Fruit fly (Drosophila melanogaster) whole organism, embryonic: Measurements from ENCODE around the gene CG16717.
A peak's percentile ranks its signal among the peaks of the same experiment; 100 is the strongest.

Source experiments
- Abd-B ChIP-seq: fragments of 200-800 bp; sonication (Bioruptor generic); optimal IDR thresholded peaks from 2 replicates; lab custom pipeline; 2018; ENCODE audit warnings: missing biosample characterization, mild to moderate bottlenecking, missing genetic modification characterization, moderate library complexity
- Ada2b ChIP-seq: fragments of 200-800 bp; sonication (Bioruptor generic); IDR thresholded peaks from 2 replicates; pipeline ENCODE4 v1.3.6; 2022; ENCODE audit warnings: missing biosample characterization, missing genetic modification characterization
- Antp ChIP-seq: fragments of 200-800 bp; sonication (Bioruptor generic); optimal IDR thresholded peaks from 3 replicates; lab custom pipeline; 2016; ENCODE audit warnings: missing biosample characterization, missing genetic modification characterization
- Asciz ChIP-seq: fragments of 200-800 bp; sonication (Bioruptor generic); optimal IDR thresholded peaks from 2 replicates; lab custom pipeline; 2017; ENCODE audit warnings: missing biosample characterization, mild to moderate bottlenecking, missing genetic modification characterization, missing genetic modification reagents
- Awh ChIP-seq: fragments of 200-800 bp; sonication (Bioruptor generic); IDR thresholded peaks from 2 replicates; pipeline ENCODE4, ENCODE4 v1.3.6; 2022; ENCODE audit warnings: missing biosample characterization, missing genetic modification characterization
- B-H1 ChIP-seq: fragments of 200-800 bp; sonication (Bioruptor generic); IDR thresholded peaks from 3 replicates; pipeline ENCODE4 v1.3.6; 2022; ENCODE audit warnings: missing biosample characterization, missing genetic modification characterization
- CG13296 ChIP-seq: fragments of 200-800 bp; sonication (Bioruptor generic); optimal IDR thresholded peaks from 3 replicates; lab custom pipeline; 2018; ENCODE audit warnings: missing biosample characterization, mild to moderate bottlenecking, missing genetic modification characterization
- CG13775 ChIP-seq: fragments of 200-800 bp; sonication (Bioruptor generic); optimal IDR thresholded peaks from 3 replicates; lab custom pipeline; 2017; ENCODE audit warnings: missing biosample characterization, mild to moderate bottlenecking, missing genetic modification characterization
- CG13894 ChIP-seq: fragments of 200-800 bp; sonication (Bioruptor generic); optimal IDR thresholded peaks from 3 replicates; lab custom pipeline; 2018; ENCODE audit warnings: missing biosample characterization, mild to moderate bottlenecking, missing genetic modification characterization, moderate library complexity
- CG14441 ChIP-seq: fragments of 200-800 bp; sonication (Bioruptor generic); IDR thresholded peaks from 2 replicates; pipeline ENCODE4 v1.3.6; 2022; ENCODE audit warnings: missing biosample characterization, missing genetic modification characterization
- CG15011 ChIP-seq: fragments of 200-800 bp; sonication (Bioruptor generic); optimal IDR thresholded peaks from 3 replicates; lab custom pipeline; 2018; ENCODE audit warnings: missing biosample characterization, mild to moderate bottlenecking, missing genetic modification characterization
- CG1529 ChIP-seq: fragments of 200-800 bp; sonication (Bioruptor generic); optimal IDR thresholded peaks from 3 replicates; lab custom pipeline; 2018; ENCODE audit warnings: missing biosample characterization, missing genetic modification characterization
- CG17912 ChIP-seq: fragments of 200-800 bp; sonication (Bioruptor generic); optimal IDR thresholded peaks from 2 replicates; lab custom pipeline; 2018; ENCODE audit warnings: missing biosample characterization, mild to moderate bottlenecking, missing genetic modification characterization
- CG18764 ChIP-seq: fragments of 200-800 bp; sonication (Bioruptor generic); optimal IDR thresholded peaks from 3 replicates; lab custom pipeline; 2016; ENCODE audit warnings: missing biosample characterization, missing genetic modification characterization
- CG2120 ChIP-seq: fragments of 200-800 bp; sonication (Bioruptor generic); optimal IDR thresholded peaks from 3 replicates; lab custom pipeline; 2016; ENCODE audit warnings: missing biosample characterization, missing genetic modification characterization
- CG3163 ChIP-seq: fragments of 200-800 bp; sonication (Bioruptor generic); optimal IDR thresholded peaks from 3 replicates; lab custom pipeline; 2016; ENCODE audit warnings: missing biosample characterization, missing genetic modification characterization
- CG33557 ChIP-seq: fragments of 200-800 bp; sonication (Bioruptor generic); optimal IDR thresholded peaks from 2 replicates; lab custom pipeline; 2019; ENCODE audit warnings: missing biosample characterization, mild to moderate bottlenecking, missing genetic modification characterization, moderate library complexity
- CG43689 ChIP-seq: fragments of 200-800 bp; sonication (Bioruptor generic); IDR thresholded peaks from 2 replicates; pipeline ENCODE4 v1.3.6; 2022; ENCODE audit warnings: missing biosample characterization, missing genetic modification characterization
- CG5245 ChIP-seq: fragments of 200-800 bp; sonication (Bioruptor generic); optimal IDR thresholded peaks from 3 replicates; lab custom pipeline; 2016; ENCODE audit warnings: missing biosample characterization, missing genetic modification characterization
- CG6254 ChIP-seq: fragments of 200-800 bp; sonication (Bioruptor generic); optimal IDR thresholded peaks from 3 replicates; lab custom pipeline; 2017; ENCODE audit warnings: mild to moderate bottlenecking, missing biosample characterization, missing genetic modification reagents, missing genetic modification characterization
- CG6689 ChIP-seq: fragments of 200-800 bp; sonication (Bioruptor generic); IDR thresholded peaks from 2 replicates; pipeline ENCODE4 v1.3.6; 2022; ENCODE audit warnings: missing biosample characterization, missing genetic modification characterization
- CG7745 ChIP-seq: fragments of 200-800 bp; sonication (Bioruptor generic); optimal IDR thresholded peaks from 2 replicates; lab custom pipeline; 2018; ENCODE audit warnings: missing biosample characterization, mild to moderate bottlenecking, missing genetic modification characterization, moderate library complexity
- CG9609 ChIP-seq: fragments of 200-800 bp; sonication (Bioruptor generic); optimal IDR thresholded peaks from 3 replicates; lab custom pipeline; 2016; ENCODE audit warnings: missing biosample characterization, missing genetic modification characterization
- CTCF ChIP-seq: fragments of 200-800 bp; sonication (Bioruptor generic); optimal IDR thresholded peaks from 2 replicates; lab custom pipeline; 2017; ENCODE audit warnings: missing biosample characterization, mild to moderate bottlenecking, missing genetic modification characterization, moderate library complexity
- H2.0 ChIP-seq: fragments of 200-800 bp; sonication (Bioruptor generic); IDR thresholded peaks from 2 replicates; pipeline ENCODE4 v1.3.6; 2022; ENCODE audit warnings: missing biosample characterization, missing genetic modification characterization
- HLH54F ChIP-seq: fragments of 200-800 bp; sonication (Bioruptor generic); optimal IDR thresholded peaks from 3 replicates; lab custom pipeline; 2016; ENCODE audit warnings: missing biosample characterization, missing genetic modification characterization
- Jarid2 ChIP-seq: fragments of 200-800 bp; sonication (Bioruptor generic); optimal IDR thresholded peaks from 3 replicates; lab custom pipeline; 2017; ENCODE audit warnings: mild to moderate bottlenecking, missing biosample characterization, missing genetic modification reagents, missing genetic modification characterization
- Myb ChIP-seq: fragments of 200-800 bp; sonication (Bioruptor generic); optimal IDR thresholded peaks from 2 replicates; lab custom pipeline; 2016; ENCODE audit warnings: missing biosample characterization, missing genetic modification characterization
- NC2β ChIP-seq: fragments of 200-800 bp; sonication (Bioruptor generic); optimal IDR thresholded peaks from 2 replicates; lab custom pipeline; 2016; ENCODE audit warnings: missing biosample characterization, missing genetic modification characterization
- NFAT ChIP-seq: fragments of 200-800 bp; sonication (Bioruptor generic); IDR thresholded peaks from 2 replicates; pipeline ENCODE4 v1.3.6; 2022; ENCODE audit warnings: missing biosample characterization, missing genetic modification characterization
- Neu2 ChIP-seq: fragments of 200-800 bp; sonication (Bioruptor generic); optimal IDR thresholded peaks from 3 replicates; lab custom pipeline; 2016; ENCODE audit warnings: missing biosample characterization, missing genetic modification characterization, borderline replicate concordance
- Nf-YC ChIP-seq: fragments of 200-800 bp; optimal IDR thresholded peaks from 3 replicates; lab custom pipeline; 2019; ENCODE audit warnings: missing biosample characterization, mild to moderate bottlenecking, missing genetic modification characterization, moderate library complexity
- Oaz ChIP-seq: fragments of 200-800 bp; sonication (Bioruptor generic); IDR thresholded peaks from 2 replicates; pipeline ENCODE4 v1.3.6; 2022; ENCODE audit warnings: missing biosample characterization, missing genetic modification characterization
- Oli ChIP-seq: fragments of 200-800 bp; sonication (Bioruptor generic); optimal IDR thresholded peaks from 2 replicates; lab custom pipeline; 2018; ENCODE audit warnings: missing biosample characterization, mild to moderate bottlenecking, missing genetic modification characterization, moderate library complexity
- Stat92E ChIP-seq, 3 experiments: fragments of >200 bp in 2 of 3; fragments of 200-800 bp in 1 of 3; sonication (Bioruptor generic) in 1 of 3; optimal IDR thresholded peaks; 2 replicates each; lab custom pipeline; 2017 to 2019; ENCODE audit warnings: missing biosample characterization in 3 of 3, missing genetic modification characterization in 3 of 3, mild to moderate bottlenecking in 1 of 3, moderate library complexity in 1 of 3
- Xrp1 ChIP-seq: fragments of 200-800 bp; sonication (Bioruptor generic); IDR thresholded peaks from 2 replicates; pipeline ENCODE4 v1.3.6; 2022; ENCODE audit warnings: missing biosample characterization, missing genetic modification characterization
- cas ChIP-seq: fragments of 200-800 bp; sonication (Bioruptor generic); IDR thresholded peaks from 2 replicates; pipeline ENCODE4 v1.3.6; 2022; ENCODE audit warnings: missing biosample characterization, missing genetic modification characterization
- da ChIP-seq: fragments of 200-800 bp; sonication (Bioruptor generic); optimal IDR thresholded peaks from 2 replicates; lab custom pipeline; 2016; ENCODE audit warnings: missing biosample characterization, missing genetic modification characterization
- dmrt99B ChIP-seq: fragments of 200-800 bp; sonication (Bioruptor generic); optimal IDR thresholded peaks from 2 replicates; lab custom pipeline; 2018; ENCODE audit warnings: missing biosample characterization, mild to moderate bottlenecking, missing genetic modification characterization, moderate library complexity
- gce ChIP-seq: fragments of 200-800 bp; sonication (Bioruptor generic); IDR thresholded peaks from 3 replicates; pipeline ENCODE4 v1.3.6; 2022; ENCODE audit warnings: missing biosample characterization, missing genetic modification characterization
- gsb ChIP-seq: fragments of 200-800 bp; sonication (Bioruptor generic); IDR thresholded peaks from 2 replicates; pipeline ENCODE4 v1.3.6; 2022; ENCODE audit warnings: missing biosample characterization, missing genetic modification characterization
- h ChIP-seq: fragments of >200 bp; optimal IDR thresholded peaks from 2 replicates; lab custom pipeline; 2017
- lilli ChIP-seq: fragments of 200-800 bp; sonication (Bioruptor generic); optimal IDR thresholded peaks from 3 replicates; lab custom pipeline; 2016; ENCODE audit warnings: missing biosample characterization, missing genetic modification characterization
- pzg ChIP-seq: fragments of 200-800 bp; sonication (Bioruptor generic); optimal IDR thresholded peaks from 3 replicates; lab custom pipeline; 2018; ENCODE audit warnings: missing biosample characterization, mild to moderate bottlenecking, missing genetic modification characterization, moderate library complexity
- row ChIP-seq: fragments of 200-800 bp; sonication (Bioruptor generic); IDR thresholded peaks from 3 replicates; pipeline ENCODE4 v1.3.6; 2022; ENCODE audit warnings: missing biosample characterization, missing genetic modification characterization
- scrt ChIP-seq: fragments of 200-800 bp; sonication (Bioruptor generic); optimal IDR thresholded peaks from 2 replicates; lab custom pipeline; 2018; ENCODE audit warnings: missing biosample characterization, mild to moderate bottlenecking, missing genetic modification characterization, moderate library complexity
- sima ChIP-seq: fragments of 200-800 bp; sonication (Bioruptor generic); optimal IDR thresholded peaks from 2 replicates; lab custom pipeline; 2016; ENCODE audit warnings: missing biosample characterization, missing genetic modification characterization
- slou ChIP-seq: fragments of 200-800 bp; sonication (Bioruptor generic); optimal IDR thresholded peaks from 3 replicates; lab custom pipeline; 2016; ENCODE audit warnings: missing biosample characterization, missing genetic modification characterization
- sna ChIP-seq: fragments of 200-800 bp; sonication (Bioruptor generic); IDR thresholded peaks from 2 replicates; pipeline ENCODE4 v1.3.6; 2022; ENCODE audit warnings: missing biosample characterization, missing genetic modification characterization; ENCODE audit not compliant: partially characterized antibody
- ssp ChIP-seq: fragments of 200-800 bp; sonication (Bioruptor generic); IDR thresholded peaks from 2 replicates; pipeline ENCODE4 v1.3.6; 2022; ENCODE audit warnings: missing biosample characterization, missing genetic modification characterization
- tup ChIP-seq: fragments of 200-800 bp; sonication (Bioruptor generic); optimal IDR thresholded peaks from 2 replicates; lab custom pipeline; 2016; ENCODE audit warnings: missing biosample characterization, mild to moderate bottlenecking, missing genetic modification characterization, moderate library complexity
- tx ChIP-seq: fragments of 200-800 bp; sonication (Bioruptor generic); optimal IDR thresholded peaks from 2 replicates; lab custom pipeline; 2016; ENCODE audit warnings: missing biosample characterization, missing genetic modification characterization
- vvl ChIP-seq: fragments of 200-800 bp; sonication (Bioruptor generic); IDR thresholded peaks from 2 replicates; pipeline ENCODE4 v1.3.6; 2022; ENCODE audit warnings: missing biosample characterization, missing genetic modification characterization

Gene CG16717

DNA sequence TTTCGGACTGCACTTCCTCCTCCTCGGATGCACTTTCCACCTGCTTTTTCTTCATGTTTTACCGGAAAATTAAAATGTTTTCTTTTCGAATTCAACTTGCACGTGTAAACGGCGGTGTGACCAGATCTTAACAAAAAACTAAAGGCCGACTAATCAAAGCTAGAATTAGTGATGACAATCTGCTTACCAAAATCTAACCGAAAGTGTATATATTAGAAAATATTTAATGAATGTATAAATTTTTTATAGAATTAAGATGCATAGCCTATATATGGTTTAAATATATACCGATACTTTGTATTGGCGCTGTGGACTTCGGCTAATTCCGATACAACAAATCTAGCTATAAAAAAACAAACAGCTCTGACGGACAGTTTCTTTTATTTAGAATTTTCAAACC is 39.9 kb downstream of the CG16717 start, which contains the start of the genes CG18178 and CG14174 (continued):
- TF ChIP-seq Ada2b (peak; percentile 33; the same call in 1 of the 2 replicates), HLH54F (no peak), gsb (no peak), lilli (GFP tag; lab: Kevin White, UChicago) (peak; percentile 60), CG14441 (GFP tag; lab: Robert Waterston, UW) (peak; percentile 42; the same call in 1 of the 2 replicates), row (GFP tag; lab: Robert Waterston, UW) (peak; percentile 90), B-H1 (GFP tag; lab: Robert Waterston, UW) (no peak; the same call in 2 of the 3 replicates), H2.0 (GFP tag; lab: Robert Waterston, UW) (peak; percentile 33; the same call in 1 of the 2 replicates), tup (no peak), vvl (peak; percentile 67), scrt (no peak), Asciz (no peak), Stat92E (GFP tag; optimal IDR thresholded peaks at IDR 0.05; lab: Kevin White, UChicago) (no peak), CG13894 (tag; lab: Kevin White, UChicago) (peak; percentile 78), ssp (GFP tag; lab: Robert Waterston, UW) (peak; percentile 45), CG3163 (GFP tag; lab: Kevin White, UChicago) (no peak), CG2120 (GFP tag; lab: Kevin White, UChicago) (peak; percentile 67), CG1529 (no peak), CG5245 (GFP tag; lab: Kevin White, UChicago) (peak; percentile 41), sima (no peak), CG9609 (GFP tag; lab: Kevin White, UChicago) (no peak), CG13775 (GFP tag; lab: Kevin White, UChicago) (peak; percentile 73), Oli (tag; lab: Kevin White, UChicago) (peak; percentile 68), CG17912 (GFP tag; lab: Kevin White, UChicago) (no peak), CG13296 (GFP tag; lab: Kevin White, UChicago) (peak; percentile 71), tx (no peak), Xrp1 (GFP tag; lab: Robert Waterston, UW) (peak; percentile 69), CG6254 (GFP tag; lab: Kevin White, UChicago) (peak; percentile 38), dmrt99B (tag; lab: Kevin White, UChicago) (no peak), Antp (GFP tag; lab: Kevin White, UChicago) (no peak), sna (GFP tag; lab: Robert Waterston, UW) (0 out of 2 replicates have a peak, but pooled peaks have one; percentile 22), cas (0 out of 2 replicates have a peak, but pooled peaks have one; percentile 20), NC2β (no peak), Nf-YC (tag; lab: Kevin White, UChicago) (peak; percentile 82), Oaz (GFP tag; lab: Robert Waterston, UW) (no peak), Abd-B (GFP tag; lab: Kevin White, UChicago) (peak; percentile 67), CTCF (GFP tag; lab: Kevin White, UChicago) (no peak), Myb (GFP tag; lab: Kevin White, UChicago) (no peak), pzg (GFP tag; lab: Kevin White, UChicago) (peak; percentile 47), h (lab: Kevin White, UChicago) (no peak), CG15011 (GFP tag; lab: Kevin White, UChicago) (no peak), CG7745 (tag; lab: Kevin White, UChicago) (no peak), CG18764 (GFP tag; lab: Kevin White, UChicago) (peak; percentile 49), CG33557 (GFP tag; lab: Kevin White, UChicago) (peak; percentile 73), da (no peak), Neu2 (GFP tag; lab: Kevin White, UChicago) (no peak), NFAT (GFP tag; lab: Robert Waterston, UW) (no peak), CG6689 (peak; percentile 67), Jarid2 (no peak), CG43689 (no peak), gce (GFP tag; lab: Robert Waterston, UW) (no peak), slou (no peak), Awh (GFP tag; lab: Robert Waterston, UW) (no peak)
